ENCODE assay signal across 8 worm cellular contexts in genomic region chrII:1084899-1085298, ce11.
A peak's percentile ranks its signal among the peaks of the same experiment; 100 is the strongest.
TF ChIP-seq lines count a peak whose summit lies in the region.

No protein-coding gene starts in this region.

TF ChIP-seq in whole organism, L1 larva, 84 proteins besides CTCF, POLR2A, EP300 and RAD21 (continues in another document):
- peak in 1 of 6 experiments; percentile 43 for TF ChIP-seq elt-3 (tag; optimal IDR thresholded peaks at IDR 0.05; lab: Kevin White, UChicago)
- no peak for TF ChIP-seq F16B12.6 (tag; optimal IDR thresholded peaks at IDR 0.05; lab: Kevin White, UChicago)
- no peak for TF ChIP-seq ama-1 (optimal IDR thresholded peaks at IDR 0.05; lab: Kevin White, UChicago)
- no peak for TF ChIP-seq zag-1 (tag; optimal IDR thresholded peaks at IDR 0.05; lab: Kevin White, UChicago)
- peak; percentile 47 for TF ChIP-seq xbp-1 (tag; optimal IDR thresholded peaks at IDR 0.05; lab: Kevin White, UChicago)
- no peak for TF ChIP-seq lir-3 (tag; optimal IDR thresholded peaks at IDR 0.05; lab: Kevin White, UChicago; ENCODE audit: poor library complexity)
- peak; percentile 40 for TF ChIP-seq fos-1 (tag; optimal IDR thresholded peaks at IDR 0.05; lab: Kevin White, UChicago)
- TF ChIP-seq tlp-1 (tag; optimal IDR thresholded peaks at IDR 0.05; lab: Kevin White, UChicago): no peak
- peak in 1 of 3 experiments; percentile 35 for TF ChIP-seq dpl-1 (GFP tag; optimal IDR thresholded peaks at IDR 0.05; lab: Kevin White, UChicago)
- TF ChIP-seq elt-2 (tag; optimal IDR thresholded peaks at IDR 0.05; lab: Kevin White, UChicago): no peak
- no peak for TF ChIP-seq fkh-10 (GFP tag; optimal IDR thresholded peaks at IDR 0.05; lab: Kevin White, UChicago)

TF ChIP-seq in whole organism, L2 larva, 48 proteins besides CTCF, POLR2A, EP300 and RAD21 (continues in another document):
- TF ChIP-seq egl-27 (tag; optimal IDR thresholded peaks at IDR 0.05; lab: Kevin White, UChicago) (peak; percentile 60), mdl-1 (tag; optimal IDR thresholded peaks at IDR 0.05; lab: Kevin White, UChicago) (no peak), nhr-129 (tag; optimal IDR thresholded peaks at IDR 0.05; lab: Kevin White, UChicago) (peak; percentile 71), unc-55 (GFP tag; optimal IDR thresholded peaks at IDR 0.05; lab: Kevin White, UChicago) (peak; percentile 46), alr-1 (tag; optimal IDR thresholded peaks at IDR 0.05; lab: Kevin White, UChicago) (no peak), sma-9 (GFP tag; optimal IDR thresholded peaks at IDR 0.05; lab: Kevin White, UChicago) (peak; percentile 74), sma-9 (tag; optimal IDR thresholded peaks at IDR 0.05; lab: Kevin White, UChicago) (no peak), lsy-2 (tag; optimal IDR thresholded peaks at IDR 0.05; lab: Kevin White, UChicago) (peak; percentile 30 to 69), mab-5 (tag; optimal IDR thresholded peaks at IDR 0.05; lab: Kevin White, UChicago) (peak; percentile 33), F13H6.1 (tag; optimal IDR thresholded peaks at IDR 0.05; lab: Kevin White, UChicago) (peak; percentile 90), mbf-1 (tag; optimal IDR thresholded peaks at IDR 0.05; lab: Kevin White, UChicago) (no peak), lin-13 (GFP tag; optimal IDR thresholded peaks at IDR 0.05; lab: Kevin White, UChicago) (peak; percentile 38)

TF ChIP-seq in whole organism, L3 larva, 47 proteins besides CTCF, POLR2A, EP300 and RAD21 (continues in another document):
- TF ChIP-seq lsy-12 (tag; optimal IDR thresholded peaks at IDR 0.05; lab: Kevin White, UChicago) (no peak), snpc-4 (tag; optimal IDR thresholded peaks at IDR 0.05; lab: Kevin White, UChicago) (peak; percentile 32), nhr-25 (tag; optimal IDR thresholded peaks at IDR 0.05; lab: Kevin White, UChicago) (no peak), aly-2 (tag; optimal IDR thresholded peaks at IDR 0.05; lab: Kevin White, UChicago) (no peak), unc-62 (GFP tag; optimal IDR thresholded peaks at IDR 0.05; lab: Kevin White, UChicago) (no peak), ztf-11 (tag; optimal IDR thresholded peaks at IDR 0.05; lab: Kevin White, UChicago) (no peak), nhr-237 (tag; optimal IDR thresholded peaks at IDR 0.05; lab: Kevin White, UChicago) (no peak), elt-3 (tag; optimal IDR thresholded peaks at IDR 0.05; lab: Kevin White, UChicago) (no peak), egl-27 (tag; optimal IDR thresholded peaks at IDR 0.05; lab: Kevin White, UChicago) (no peak), jun-1 (tag; optimal IDR thresholded peaks at IDR 0.05; lab: Kevin White, UChicago) (no peak), ZK546.5 (tag; optimal IDR thresholded peaks at IDR 0.05; lab: Kevin White, UChicago) (no peak), egl-5 (tag; optimal IDR thresholded peaks at IDR 0.05; lab: Kevin White, UChicago) (peak; percentile 57), ceh-9 (tag; optimal IDR thresholded peaks at IDR 0.05; lab: Kevin White, UChicago) (no peak)

TF ChIP-seq in whole organism, L4 larva, 104 proteins besides CTCF, POLR2A, EP300 and RAD21 (continues in another document):
- TF ChIP-seq tra-1 (GFP tag; IDR thresholded peaks at IDR 0.05; lab: Robert Waterston, UW): no peak
- no peak for TF ChIP-seq snpc-1.2 (GFP tag; IDR thresholded peaks at IDR 0.05; lab: Robert Waterston, UW)
- peak in 1 of 2 experiments; percentile 57 for TF ChIP-seq lsy-2 (tag; optimal IDR thresholded peaks at IDR 0.05; lab: Kevin White, UChicago)
- peak; percentile 26 for TF ChIP-seq mep-1 (tag; optimal IDR thresholded peaks at IDR 0.05; lab: Kevin White, UChicago)
- TF ChIP-seq daf-16 (GFP tag; optimal IDR thresholded peaks at IDR 0.05; lab: Kevin White, UChicago): peak in 1 of 2 experiments; percentile 74
- peak; percentile 17 for TF ChIP-seq daf-16 (tag; optimal IDR thresholded peaks at IDR 0.05; lab: Kevin White, UChicago)
- no peak for TF ChIP-seq Y75B8A.6 (GFP tag; IDR thresholded peaks at IDR 0.05; lab: Robert Waterston, UW)
- peak; percentile 54 for TF ChIP-seq hlh-11 (tag; optimal IDR thresholded peaks at IDR 0.05; lab: Kevin White, UChicago)
- no peak for TF ChIP-seq spr-3 (GFP tag; optimal IDR thresholded peaks at IDR 0.05; lab: Kevin White, UChicago)
- TF ChIP-seq fkh-10 (GFP tag; optimal IDR thresholded peaks at IDR 0.05; lab: Kevin White, UChicago): peak; percentile 69
- TF ChIP-seq rbr-2 (tag; optimal IDR thresholded peaks at IDR 0.05; lab: Kevin White, UChicago): peak; percentile 58
- peak in 1 of 2 experiments; percentile 65 for TF ChIP-seq mdl-1 (tag; optimal IDR thresholded peaks at IDR 0.05; lab: Kevin White, UChicago)

TF ChIP-seq in whole organism, late embryonic, 69 proteins besides CTCF, POLR2A, EP300 and RAD21 (continues in another document):
- TF ChIP-seq nfya-1 (tag; optimal IDR thresholded peaks at IDR 0.05; lab: Kevin White, UChicago) (peak; percentile 41), hlh-13 (GFP tag; optimal IDR thresholded peaks at IDR 0.05; lab: Kevin White, UChicago) (no peak), ref-2 (tag; optimal IDR thresholded peaks at IDR 0.05; lab: Kevin White, UChicago) (no peak), ceh-18 (tag; optimal IDR thresholded peaks at IDR 0.05; lab: Kevin White, UChicago) (peak; percentile 8), eyg-1 (tag; optimal IDR thresholded peaks at IDR 0.05; lab: Kevin White, UChicago) (no peak), F13H6.1 (tag; optimal IDR thresholded peaks at IDR 0.05; lab: Kevin White, UChicago) (peak; percentile 27), ceh-19 (GFP tag; optimal IDR thresholded peaks at IDR 0.05; lab: Kevin White, UChicago) (no peak), unc-55 (GFP tag; optimal IDR thresholded peaks at IDR 0.05; lab: Kevin White, UChicago) (peak; percentile 44), C08G9.2 (tag; optimal IDR thresholded peaks at IDR 0.05; lab: Kevin White, UChicago) (no peak), K02D7.2 (tag; optimal IDR thresholded peaks at IDR 0.05; lab: Kevin White, UChicago) (no peak), tbx-2 (tag; optimal IDR thresholded peaks at IDR 0.05; lab: Kevin White, UChicago) (peak; percentile 2), pag-3 (tag; optimal IDR thresholded peaks at IDR 0.05; lab: Kevin White, UChicago; ENCODE audit: borderline replicate concordance) (no peak)

TF ChIP-seq in whole organism, midembryonic, 9 proteins besides CTCF, POLR2A, EP300 and RAD21:
- TF ChIP-seq cog-1 (tag; optimal IDR thresholded peaks at IDR 0.05; lab: Kevin White, UChicago) (peak; percentile 39), klf-2 (GFP tag; conservative IDR thresholded peaks at IDR 0.05; lab: Robert Waterston, UW) (no peak)

TF ChIP-seq in whole organism, mixed stage, embryonic, 35 proteins besides CTCF, POLR2A, EP300 and RAD21:
- no peak for TF ChIP-seq cnd-1 (tag; optimal IDR thresholded peaks at IDR 0.05; lab: Kevin White, UChicago)
- TF ChIP-seq ces-1 (GFP tag; optimal IDR thresholded peaks at IDR 0.05; lab: Kevin White, UChicago): peak; percentile 6
- TF ChIP-seq hlh-1 (tag; optimal IDR thresholded peaks at IDR 0.05; lab: Kevin White, UChicago): peak; percentile 75
- TF ChIP-seq unc-62 (GFP tag; optimal IDR thresholded peaks at IDR 0.05; lab: Kevin White, UChicago): peak; percentile 71
- TF ChIP-seq unc-120 (tag; optimal IDR thresholded peaks at IDR 0.05; lab: Kevin White, UChicago; ENCODE audit: poor library complexity, severe bottlenecking): peak; percentile 13

TF ChIP-seq in whole organism, young adult, 124 proteins besides CTCF, POLR2A, EP300 and RAD21:
- TF ChIP-seq hmg-1.2 (GFP tag; IDR thresholded peaks at IDR 0.05; lab: Robert Waterston, UW) (peak; percentile 79; the same call in 1 of the 2 replicates), ceh-27 (GFP tag; optimal IDR thresholded peaks at IDR 0.05; lab: Kevin White, UChicago) (no peak), ets-4 (GFP tag; optimal IDR thresholded peaks at IDR 0.05; lab: Kevin White, UChicago) (no peak)
